Worm (Caenorhabditis elegans) whole organism, mixed stage, embryonic: Measurements from ENCODE around the gene F39B3.3.
"Not testable (repeated sequence)": the region's sequence is repeated elsewhere in the genome, so short reads cannot be mapped to it uniquely, and the experiment has no call there.

Experiments used
- bed-3 ChIP-seq: fragments of 200-800 bp; sonication (Bioruptor generic); optimal IDR thresholded peaks from 3 replicates; lab custom pipeline; 2018; ENCODE audit warnings: mild to moderate bottlenecking, missing genetic modification characterization, moderate library complexity, missing compliant biosample characterization
- blmp-1 ChIP-seq: fragments of 150-350 bp; optimal IDR thresholded peaks from 2 replicates; lab custom pipeline; 2014; ENCODE audit warnings: missing biosample characterization, missing genetic modification characterization
- ceh-39 ChIP-seq: fragments of 150-350 bp; optimal IDR thresholded peaks from 2 replicates; lab custom pipeline; 2014; ENCODE audit warnings: missing biosample characterization, missing genetic modification characterization
- ceh-83 ChIP-seq: fragments of 200-800 bp; sonication (Bioruptor generic); optimal IDR thresholded peaks from 2 replicates; lab custom pipeline; 2018; ENCODE audit warnings: mild to moderate bottlenecking, missing genetic modification characterization, missing compliant biosample characterization
- ces-1 ChIP-seq: fragments of 150-350 bp; optimal IDR thresholded peaks from 2 replicates; lab custom pipeline; 2014; ENCODE audit warnings: missing biosample characterization, missing genetic modification reagents, missing genetic modification characterization
- cnd-1 ChIP-seq: fragments of 200-800 bp; sonication (Bioruptor generic); optimal IDR thresholded peaks from 2 replicates; lab custom pipeline; 2018; ENCODE audit warnings: mild to moderate bottlenecking, missing genetic modification characterization, missing compliant biosample characterization
- drap-1 ChIP-seq: fragments of 200-800 bp; sonication (Bioruptor generic); optimal IDR thresholded peaks from 3 replicates; lab custom pipeline; 2018; ENCODE audit warnings: mild to moderate bottlenecking, missing genetic modification characterization, missing compliant biosample characterization
- elt-1 ChIP-seq: sonication (generic microtip); optimal IDR thresholded peaks from 2 replicates; lab custom pipeline; 2017; ENCODE audit warnings: missing genetic modification characterization, mild to moderate bottlenecking, missing compliant biosample characterization, antibody characterized with exemption, moderate library complexity, borderline replicate concordance; ENCODE audit not compliant: insufficient read depth
- elt-3 ChIP-seq: fragments of 150-350 bp; optimal IDR thresholded peaks from 2 replicates; lab custom pipeline; 2014; ENCODE audit warnings: missing biosample characterization, missing genetic modification characterization
- flh-1 ChIP-seq: fragments of 200-800 bp; sonication (Bioruptor generic); optimal IDR thresholded peaks from 2 replicates; lab custom pipeline; 2018; ENCODE audit warnings: mild to moderate bottlenecking, missing genetic modification characterization, moderate library complexity, missing compliant biosample characterization
- ham-2 ChIP-seq: fragments of 200-800 bp; sonication (Bioruptor generic); optimal IDR thresholded peaks from 2 replicates; lab custom pipeline; 2018; ENCODE audit warnings: mild to moderate bottlenecking, missing genetic modification characterization, missing compliant biosample characterization
- hlh-1 ChIP-seq: fragments of 150-350 bp; optimal IDR thresholded peaks from 2 replicates; lab custom pipeline; 2014; ENCODE audit warnings: missing biosample characterization, missing genetic modification reagents, missing genetic modification characterization
- lin-13 ChIP-seq: fragments of 150-350 bp; optimal IDR thresholded peaks from 2 replicates; lab custom pipeline; 2014; ENCODE audit warnings: missing biosample characterization, missing genetic modification characterization
- lin-32 ChIP-seq: fragments of 200-800 bp; sonication (Bioruptor generic); optimal IDR thresholded peaks from 2 replicates; lab custom pipeline; 2018; ENCODE audit warnings: mild to moderate bottlenecking, missing genetic modification characterization, missing compliant biosample characterization
- lsy-2 ChIP-seq: fragments of 150-350 bp; optimal IDR thresholded peaks from 2 replicates; lab custom pipeline; 2014; ENCODE audit warnings: missing biosample characterization, missing genetic modification characterization
- mls-2 ChIP-seq: sonication (generic microtip); optimal IDR thresholded peaks from 2 replicates; lab custom pipeline; 2016; ENCODE audit warnings: mild to moderate bottlenecking, missing genetic modification characterization, moderate library complexity, missing compliant biosample characterization
- nhr-12 ChIP-seq: fragments of 150-350 bp; optimal IDR thresholded peaks from 2 replicates; lab custom pipeline; 2014; ENCODE audit warnings: missing biosample characterization, missing genetic modification characterization
- nhr-2 ChIP-seq: fragments of 150-350 bp; optimal IDR thresholded peaks from 2 replicates; lab custom pipeline; 2014; ENCODE audit warnings: missing biosample characterization, missing genetic modification characterization
- nhr-237 ChIP-seq: fragments of 150-350 bp; optimal IDR thresholded peaks from 2 replicates; lab custom pipeline; 2014; ENCODE audit warnings: missing biosample characterization, missing genetic modification characterization
- nhr-76 ChIP-seq: sonication (generic microtip); optimal IDR thresholded peaks from 2 replicates; lab custom pipeline; 2017; ENCODE audit warnings: missing biosample characterization, missing genetic modification characterization
- pha-4 ChIP-seq: fragments of 150-350 bp; optimal IDR thresholded peaks from 2 replicates; lab custom pipeline; 2018; ENCODE audit warnings: missing biosample characterization, missing genetic modification reagents, missing genetic modification characterization
- sem-2 ChIP-seq: fragments of 200-800 bp; sonication (Bioruptor generic); optimal IDR thresholded peaks from 2 replicates; lab custom pipeline; 2018; ENCODE audit warnings: mild to moderate bottlenecking, missing genetic modification characterization, missing compliant biosample characterization
- snpc-4 ChIP-seq: fragments of 150-350 bp; optimal IDR thresholded peaks from 2 replicates; lab custom pipeline; 2014; ENCODE audit warnings: missing biosample characterization, missing genetic modification characterization
- sptf-1 ChIP-seq: sonication (generic microtip); optimal IDR thresholded peaks from 2 replicates; lab custom pipeline; 2017; ENCODE audit warnings: mild to moderate bottlenecking, missing genetic modification characterization, moderate library complexity, missing compliant biosample characterization
- tbx-8 ChIP-seq: fragments of 200-800 bp; sonication (Bioruptor generic); optimal IDR thresholded peaks from 2 replicates; lab custom pipeline; 2018; ENCODE audit warnings: mild to moderate bottlenecking, missing genetic modification characterization, moderate library complexity, missing compliant biosample characterization
- unc-120 ChIP-seq: sonication (generic microtip); optimal IDR thresholded peaks from 2 replicates; lab custom pipeline; 2017; ENCODE audit warnings: missing genetic modification characterization, missing compliant biosample characterization; ENCODE audit not compliant: poor library complexity, severe bottlenecking
- unc-39 ChIP-seq: fragments of 150-350 bp; optimal IDR thresholded peaks from 2 replicates; lab custom pipeline; 2014; ENCODE audit warnings: missing biosample characterization, missing genetic modification characterization
- unc-62 ChIP-seq: fragments of 150-350 bp; optimal IDR thresholded peaks from 2 replicates; lab custom pipeline; 2014; ENCODE audit warnings: missing biosample characterization, missing genetic modification reagents, missing genetic modification characterization
- zip-8 ChIP-seq: fragments of 150-350 bp; optimal IDR thresholded peaks from 2 replicates; lab custom pipeline; 2014; ENCODE audit warnings: missing biosample characterization, missing genetic modification characterization

The F39B3.3 gene

DNA sequence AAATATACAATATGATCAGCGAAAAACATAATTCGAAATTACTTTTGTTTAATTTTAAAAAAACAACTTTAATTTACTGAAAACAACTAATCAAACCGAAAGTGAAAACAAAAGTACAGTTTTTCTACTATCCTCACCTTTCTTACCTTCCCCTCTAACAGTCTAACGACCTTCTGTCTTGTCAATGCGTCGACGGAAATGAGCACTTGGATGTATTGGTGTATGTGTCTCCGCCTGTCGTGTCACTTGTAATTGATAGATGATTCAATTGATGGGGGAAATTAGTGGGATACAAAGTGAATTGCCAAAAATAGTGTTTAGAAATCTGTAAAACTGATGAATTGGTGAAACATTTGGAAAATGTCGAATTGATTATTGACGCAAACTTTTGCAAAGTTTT lies 15.5 kb downstream of the F39B3.3 start, which contains the start of gene F31A3.5:
Gene F31A3.5, minus strand, starts transcription at position 200 of the 400 bp plus-strand sequence.
- TF ChIP-seq elt-3 (tag; lab: Kevin White, UChicago) (no peak), sptf-1 (no peak), nhr-2 (tag; lab: Kevin White, UChicago) (peak; percentile 39), unc-62 (GFP tag; lab: Kevin White, UChicago) (peak; percentile 67), ces-1 (GFP tag; lab: Kevin White, UChicago) (peak; percentile 17)

- TF ChIP-seq unc-39 (no peak), mls-2 (tag; lab: Kevin White, UChicago) (peak; percentile 32), ham-2 (GFP tag; lab: Kevin White, UChicago) (peak; percentile 52), flh-1 (GFP tag; lab: Kevin White, UChicago) (no peak), sptf-1 (peak; percentile 29), nhr-12 (tag; lab: Kevin White, UChicago) (no peak), unc-120 (tag; lab: Kevin White, UChicago) (no peak), ceh-39 (tag; lab: Kevin White, UChicago) (peak; percentile 15), nhr-2 (tag; lab: Kevin White, UChicago) (peak; percentile 37), pha-4 (tag; lab: Kevin White, UChicago) (peak; percentile 22)
Observed at ce11 chrX:17562195-17562594, 16.7 kb downstream of the F39B3.3 start.

- TF ChIP-seq nhr-237, result no peak
- no peak for TF ChIP-seq hlh-1 (tag; lab: Kevin White, UChicago)
- TF ChIP-seq ces-1 (GFP tag; lab: Kevin White, UChicago), result no peak
- no peak for TF ChIP-seq snpc-4 (tag; lab: Kevin White, UChicago)
- no peak for TF ChIP-seq bed-3
- no peak for TF ChIP-seq nhr-2 (tag; lab: Kevin White, UChicago)
- TF ChIP-seq sptf-1, result no peak
- no peak for TF ChIP-seq cnd-1 (tag; lab: Kevin White, UChicago)
- TF ChIP-seq tbx-8 (GFP tag; lab: Kevin White, UChicago), result no peak
- TF ChIP-seq sem-2 (GFP tag; lab: Kevin White, UChicago), result no peak
- TF ChIP-seq nhr-76 (tag; lab: Kevin White, UChicago), result no peak
- no peak for TF ChIP-seq pha-4 (tag; lab: Kevin White, UChicago)
- no peak for TF ChIP-seq lin-32 (GFP tag; lab: Kevin White, UChicago)
- no peak for TF ChIP-seq blmp-1 (tag; lab: Kevin White, UChicago)
- no peak for TF ChIP-seq drap-1 (GFP tag; lab: Kevin White, UChicago)
- no peak for TF ChIP-seq lin-13 (tag; lab: Kevin White, UChicago)
- no peak for TF ChIP-seq unc-39
- TF ChIP-seq elt-1 (tag; lab: Kevin White, UChicago), result no peak
Observed at ce11 chrX:17553772-17554171, 25.1 kb downstream of the F39B3.3 start.

ce11 chrX:17550755-17551154 lies 28.2 kb downstream of the F39B3.3 start, which contains the start of gene hlh-28:
TSS of gene hlh-28 (plus strand) at chrX:17551055.
- TF ChIP-seq ceh-39 (tag; lab: Kevin White, UChicago); zip-8; lsy-2 (tag; lab: Kevin White, UChicago): not testable (repeated sequence)

DNA sequence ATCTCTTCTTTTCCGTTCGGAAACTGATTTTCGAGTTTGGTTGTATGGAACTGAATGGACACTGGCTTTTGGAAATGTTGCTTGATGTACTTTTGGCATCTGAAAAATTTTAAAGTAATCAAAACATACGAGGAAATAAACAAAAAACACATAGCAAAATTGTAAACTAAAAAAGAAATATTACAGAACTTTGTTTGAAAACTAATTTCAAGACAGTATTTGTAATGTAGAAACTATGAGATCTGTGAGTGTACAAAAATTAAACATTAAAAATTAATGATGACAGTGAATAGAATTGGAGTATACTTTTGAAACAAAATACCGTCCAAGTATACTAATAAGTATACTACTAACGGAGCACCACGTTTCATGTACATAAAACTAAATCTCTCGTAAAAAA lies 30.4 kb downstream of the F39B3.3 start, which contains the start of gene hlh-29:
Gene hlh-29, minus strand, starts transcription at position 101 of the 400 bp plus-strand sequence.
- TF ChIP-seq mls-2 (tag; lab: Kevin White, UChicago); ceh-83 (GFP tag; lab: Kevin White, UChicago); sptf-1: not testable (repeated sequence)

DNA sequence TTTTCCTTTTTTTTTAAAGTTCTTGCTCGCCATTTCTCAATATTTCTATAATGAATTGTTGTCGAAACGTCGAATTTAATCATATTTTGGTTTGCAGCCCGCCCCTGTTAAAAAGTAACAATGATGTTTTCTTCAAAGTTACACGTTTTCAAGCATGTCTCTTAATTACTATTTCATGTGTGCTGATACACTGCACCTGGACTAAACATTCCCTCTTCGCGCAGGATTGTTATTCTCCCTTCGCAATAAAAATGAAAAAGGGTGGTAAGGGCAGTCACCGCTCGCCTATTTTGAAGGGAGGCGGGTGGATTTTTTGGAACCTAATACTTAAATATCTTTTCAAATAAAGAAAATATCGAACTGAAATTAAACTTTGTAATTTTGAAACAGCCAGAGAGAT lies 33.4 kb downstream of the F39B3.3 start:
- TF ChIP-seq cnd-1 (tag; lab: Kevin White, UChicago) (no peak), ces-1 (GFP tag; lab: Kevin White, UChicago) (peak; percentile 32)
